Fruit fly (Drosophila melanogaster) whole organism, pupa: ENCODE data around the gene Awh.

Experiments
- CG10348 ChIP-seq: fragments of 200-800 bp; sonication (Bioruptor generic); IDR thresholded peaks from 2 replicates; pipeline ENCODE4 v1.3.6; 2022; ENCODE audit warnings: missing biosample characterization, missing genetic modification characterization
- CG12605 ChIP-seq: fragments of 200-800 bp; sonication (Bioruptor generic); IDR thresholded peaks from 2 replicates; pipeline ENCODE4 v1.3.6; 2022; ENCODE audit warnings: missing biosample characterization, missing genetic modification characterization
- CG13204 ChIP-seq: fragments of 200-800 bp; sonication (Bioruptor generic); optimal IDR thresholded peaks from 2 replicates; lab custom pipeline; 2018; ENCODE audit warnings: missing biosample characterization, mild to moderate bottlenecking, missing genetic modification characterization, moderate library complexity
- CG14655 ChIP-seq: fragments of 200-800 bp; sonication (Bioruptor generic); optimal IDR thresholded peaks from 3 replicates; lab custom pipeline; 2017; ENCODE audit warnings: mild to moderate bottlenecking, missing biosample characterization, missing genetic modification reagents, missing genetic modification characterization
- CG15710 ChIP-seq: fragments of 200-800 bp; sonication (Bioruptor generic); optimal IDR thresholded peaks from 2 replicates; lab custom pipeline; 2018; ENCODE audit warnings: missing biosample characterization, mild to moderate bottlenecking, missing genetic modification characterization, moderate library complexity
- CG17806 ChIP-seq: fragments of 200-800 bp; sonication (Bioruptor generic); optimal IDR thresholded peaks from 2 replicates; lab custom pipeline; 2018; ENCODE audit warnings: missing biosample characterization, mild to moderate bottlenecking, missing genetic modification characterization, moderate library complexity
- CG32121 ChIP-seq: fragments of 200-800 bp; sonication (Bioruptor generic); IDR thresholded peaks from 2 replicates; pipeline ENCODE4 v1.3.6; 2022; ENCODE audit warnings: missing biosample characterization, missing genetic modification characterization
- CG34367 ChIP-seq: fragments of 200-800 bp; sonication (Bioruptor generic); optimal IDR thresholded peaks from 2 replicates; lab custom pipeline; 2018; ENCODE audit warnings: missing biosample characterization, mild to moderate bottlenecking, missing genetic modification characterization
- CG4496 ChIP-seq: fragments of 200-800 bp; sonication (Bioruptor generic); IDR thresholded peaks from 3 replicates; pipeline ENCODE4 v1.3.6; 2022; ENCODE audit warnings: missing biosample characterization, missing genetic modification characterization
- CG8159 ChIP-seq: fragments of 200-800 bp; sonication (Bioruptor generic); optimal IDR thresholded peaks from 3 replicates; lab custom pipeline; 2018; ENCODE audit warnings: missing biosample characterization, mild to moderate bottlenecking, missing genetic modification characterization, moderate library complexity
- CG8301 ChIP-seq: fragments of 200-800 bp; sonication (Bioruptor generic); optimal IDR thresholded peaks from 2 replicates; lab custom pipeline; 2018; ENCODE audit warnings: missing biosample characterization, mild to moderate bottlenecking, missing genetic modification characterization
- CG9948 ChIP-seq: fragments of 200-800 bp; sonication (Bioruptor generic); optimal IDR thresholded peaks from 2 replicates; lab custom pipeline; 2018; ENCODE audit warnings: missing biosample characterization, mild to moderate bottlenecking, missing genetic modification characterization, moderate library complexity
- D1 ChIP-seq: fragments of 200-800 bp; sonication (Bioruptor generic); optimal IDR thresholded peaks from 2 replicates; lab custom pipeline; 2018; ENCODE audit warnings: missing biosample characterization, mild to moderate bottlenecking, missing genetic modification characterization, moderate library complexity
- EcR ChIP-seq: fragments of 200-800 bp; sonication (Bioruptor generic); optimal IDR thresholded peaks from 3 replicates; lab custom pipeline; 2019; ENCODE audit warnings: missing biosample characterization, missing genetic modification characterization, mild to moderate bottlenecking, moderate library complexity, missing genetic modification reagents
- Ets98B ChIP-seq: fragments of 200-800 bp; sonication (Bioruptor generic); IDR thresholded peaks from 2 replicates; pipeline ENCODE4 v1.3.6; 2022; ENCODE audit warnings: missing biosample characterization, missing genetic modification characterization
- Pif1A ChIP-seq: fragments of 200-800 bp; sonication (Bioruptor generic); optimal IDR thresholded peaks from 3 replicates; lab custom pipeline; 2016; ENCODE audit warnings: missing biosample characterization, missing genetic modification characterization
- Pif1B ChIP-seq: fragments of 200-800 bp; sonication (Bioruptor generic); optimal IDR thresholded peaks from 3 replicates; lab custom pipeline; 2016; ENCODE audit warnings: missing biosample characterization, missing genetic modification characterization
- Snoo ChIP-seq: fragments of 200-800 bp; sonication (Bioruptor generic); optimal IDR thresholded peaks from 3 replicates; lab custom pipeline; 2017; ENCODE audit warnings: missing biosample characterization, mild to moderate bottlenecking, missing genetic modification characterization, inconsistent platforms
- fd96Ca ChIP-seq: fragments of 200-800 bp; sonication (Bioruptor generic); IDR thresholded peaks from 3 replicates; pipeline ENCODE4 v1.3.6; 2022; ENCODE audit warnings: missing biosample characterization, missing genetic modification characterization
- gl ChIP-seq: fragments of 200-800 bp; sonication (Bioruptor generic); optimal IDR thresholded peaks from 2 replicates; lab custom pipeline; 2018; ENCODE audit warnings: missing biosample characterization, mild to moderate bottlenecking, missing genetic modification characterization
- rn ChIP-seq: fragments of 200-800 bp; sonication (Bioruptor generic); IDR thresholded peaks from 2 replicates; pipeline ENCODE4 v1.3.6; 2022; ENCODE audit warnings: missing biosample characterization, missing genetic modification characterization

Awh gene

dm6 chr3L:3882046-3882445 is 36.0 kb downstream of the Awh start:
- TF ChIP-seq CG15710 (tag; lab: Kevin White, UChicago) = no peak
- TF ChIP-seq D1 (tag; lab: Kevin White, UChicago) = no peak
- TF ChIP-seq, all 21 proteins: peak for 0

DNA sequence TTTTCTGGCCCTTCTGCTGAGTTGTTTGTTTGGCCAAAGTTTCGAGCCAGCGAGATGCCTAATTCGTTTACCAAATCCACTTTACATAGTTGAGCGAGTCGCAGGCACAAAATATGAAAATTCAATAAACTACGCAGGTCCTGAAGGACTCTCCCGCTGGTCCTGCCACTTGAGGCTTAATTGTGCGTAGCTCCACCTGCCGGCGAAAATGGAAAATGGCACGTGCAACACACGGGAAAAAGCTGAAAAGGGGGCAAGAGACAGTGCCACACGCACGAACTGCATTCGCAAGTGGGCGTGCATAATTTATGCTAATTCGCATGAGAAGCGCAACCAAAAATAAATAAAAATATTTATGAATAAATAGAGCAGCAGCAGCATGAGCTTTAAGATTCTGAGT is 39.9 kb downstream of the Awh start:
- TF ChIP-seq CG14655 (GFP tag; lab: Kevin White, UChicago) (no peak), CG9948 (tag; lab: Kevin White, UChicago) (no peak), CG8301 (tag; lab: Kevin White, UChicago) (no peak)

DNA sequence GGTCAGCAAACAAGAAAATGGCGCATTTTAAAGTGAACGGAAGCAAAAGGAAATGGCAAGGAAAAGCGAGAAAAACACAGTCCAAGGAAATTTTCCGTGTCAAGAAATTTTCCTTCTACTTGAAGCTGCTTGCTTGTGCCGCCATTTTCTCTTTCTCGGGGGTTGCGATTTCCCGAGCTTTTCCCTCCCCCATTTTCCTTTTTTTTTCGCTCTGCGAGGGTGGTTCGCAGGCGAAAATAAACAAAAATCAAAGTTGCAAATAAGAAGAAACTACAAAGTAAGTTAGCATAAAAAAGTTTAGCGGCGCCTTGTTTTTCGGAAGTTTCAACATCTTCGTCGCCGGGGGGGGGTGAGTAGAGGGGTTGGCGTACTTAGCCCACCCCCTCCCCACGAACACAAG is 41.4 kb downstream of the Awh start:
- no peak for TF ChIP-seq CG15710 (tag; lab: Kevin White, UChicago)
- TF ChIP-seq CG32121 (GFP tag; lab: Robert Waterston, UW) = no peak
- no peak for TF ChIP-seq fd96Ca
- no peak for TF ChIP-seq CG17806
- TF ChIP-seq CG8159 = no peak
- no peak for TF ChIP-seq D1 (tag; lab: Kevin White, UChicago)
- no peak for TF ChIP-seq rn (GFP tag; lab: Robert Waterston, UW)
- TF ChIP-seq CG12605 (GFP tag; lab: Robert Waterston, UW) = no peak
- no peak for TF ChIP-seq EcR (GFP tag; lab: Kevin White, UChicago)
- no peak for TF ChIP-seq CG8301 (tag; lab: Kevin White, UChicago)
- TF ChIP-seq gl = no peak
- TF ChIP-seq CG34367 (tag; lab: Kevin White, UChicago) = no peak
- no peak for TF ChIP-seq CG14655 (GFP tag; lab: Kevin White, UChicago)
- TF ChIP-seq CG4496 = no peak
- no peak for TF ChIP-seq Ets98B (GFP tag; lab: Robert Waterston, UW)
- TF ChIP-seq Snoo (tag; lab: Kevin White, UChicago) = no peak
- no peak for TF ChIP-seq CG13204
- no peak for TF ChIP-seq CG10348 (GFP tag; lab: Robert Waterston, UW)
- TF ChIP-seq Pif1B = no peak

dm6 chr3L:3890860-3891259 is 44.9 kb downstream of the Awh start:
- peak; percentile 57 for TF ChIP-seq CG8301 (tag; lab: Kevin White, UChicago)
- TF ChIP-seq CG9948 (tag; lab: Kevin White, UChicago) = peak; percentile 43
- TF ChIP-seq CG32121 (GFP tag; lab: Robert Waterston, UW) = no peak
- no peak for TF ChIP-seq EcR (GFP tag; lab: Kevin White, UChicago)
- no peak for TF ChIP-seq CG12605 (GFP tag; lab: Robert Waterston, UW)
- no peak for TF ChIP-seq CG4496
- TF ChIP-seq D1 (tag; lab: Kevin White, UChicago) = no peak
- TF ChIP-seq CG15710 (tag; lab: Kevin White, UChicago) = peak; percentile 47
- peak; percentile 66 for TF ChIP-seq CG14655 (GFP tag; lab: Kevin White, UChicago)
- no peak for TF ChIP-seq Ets98B (GFP tag; lab: Robert Waterston, UW)
- peak; percentile 18 for TF ChIP-seq Pif1B
- TF ChIP-seq gl = no peak
- no peak for TF ChIP-seq CG10348 (GFP tag; lab: Robert Waterston, UW)
- no peak for TF ChIP-seq Pif1A (GFP tag; lab: Kevin White, UChicago)
- TF ChIP-seq fd96Ca = no peak
- no peak for TF ChIP-seq Snoo (tag; lab: Kevin White, UChicago)
- no peak for TF ChIP-seq rn (GFP tag; lab: Robert Waterston, UW)
- TF ChIP-seq CG34367 (tag; lab: Kevin White, UChicago) = peak; percentile 32
- TF ChIP-seq CG8159 = peak; percentile 57
- no peak for TF ChIP-seq CG13204
- TF ChIP-seq CG17806 = peak; percentile 50

- TF ChIP-seq rn (GFP tag; lab: Robert Waterston, UW) (no peak), gl (no peak), CG8301 (tag; lab: Kevin White, UChicago) (peak; percentile 29), Snoo (tag; lab: Kevin White, UChicago) (peak; percentile 11), CG32121 (GFP tag; lab: Robert Waterston, UW) (no peak), CG8159 (peak; percentile 61), CG9948 (tag; lab: Kevin White, UChicago) (peak; percentile 5), CG15710 (tag; lab: Kevin White, UChicago) (peak; percentile 55), EcR (GFP tag; lab: Kevin White, UChicago) (no peak), fd96Ca (no peak), CG34367 (tag; lab: Kevin White, UChicago) (peak; percentile 16), D1 (tag; lab: Kevin White, UChicago) (no peak), CG12605 (GFP tag; lab: Robert Waterston, UW) (no peak), CG17806 (peak; percentile 16)
- TF ChIP-seq, all 21 proteins: peak for 7
These were observed 46.2 kb downstream of the Awh start, which contains the start of gene Fie for dm6 chr3L:3892154-3892624. TSS of gene Fie (plus strand) at chr3L:3892574.

dm6 chr3L:3894413-3894812 is 48.4 kb downstream of the Awh start:
- TF ChIP-seq CG12605 (GFP tag; lab: Robert Waterston, UW) (no peak), rn (GFP tag; lab: Robert Waterston, UW) (no peak), Pif1B (no peak), fd96Ca (no peak)

DNA sequence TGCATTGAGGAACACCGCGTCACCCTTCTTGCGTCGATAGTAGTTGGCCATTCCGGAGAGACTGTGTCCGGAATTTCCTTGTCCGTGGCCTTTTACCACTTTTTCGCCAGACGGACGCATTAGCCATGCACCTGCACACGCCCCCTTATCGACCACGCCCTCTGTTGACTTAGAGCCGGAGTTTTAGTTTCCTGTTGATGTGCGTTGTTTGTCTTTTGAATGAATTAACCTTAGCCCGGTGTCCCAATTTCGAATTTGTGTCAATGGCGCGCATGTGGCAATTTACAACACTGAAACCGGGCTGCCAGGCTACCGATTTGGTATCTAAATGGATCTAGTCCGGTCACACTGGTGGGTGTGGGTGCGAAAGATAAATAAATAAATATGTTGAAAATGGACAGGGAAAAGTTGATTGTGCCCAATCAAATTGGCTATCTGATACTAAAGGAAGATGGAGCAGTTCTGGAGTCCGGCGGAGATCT is 50.6 kb downstream of the Awh start, which contains the start of the genes Gr63a and Lamtor4:
Gene Gr63a, minus strand, starts transcription at position 51 of the 482 bp plus-strand sequence.
Gene Lamtor4, plus strand, starts transcription at position 348 of the 482 bp plus-strand sequence.
- 0 out of 2 replicates have a peak, but pooled peaks have one; percentile 17 for TF ChIP-seq CG32121 (GFP tag; lab: Robert Waterston, UW)
- TF ChIP-seq CG8301 (tag; lab: Kevin White, UChicago) = no peak
- TF ChIP-seq Snoo (tag; lab: Kevin White, UChicago) = peak; percentile 17
